Worm (Caenorhabditis elegans): ENCODE data around the gene ztf-31.
A peak's percentile ranks its signal among the peaks of the same experiment; 100 is the strongest.

ztf-31 gene

DNA sequence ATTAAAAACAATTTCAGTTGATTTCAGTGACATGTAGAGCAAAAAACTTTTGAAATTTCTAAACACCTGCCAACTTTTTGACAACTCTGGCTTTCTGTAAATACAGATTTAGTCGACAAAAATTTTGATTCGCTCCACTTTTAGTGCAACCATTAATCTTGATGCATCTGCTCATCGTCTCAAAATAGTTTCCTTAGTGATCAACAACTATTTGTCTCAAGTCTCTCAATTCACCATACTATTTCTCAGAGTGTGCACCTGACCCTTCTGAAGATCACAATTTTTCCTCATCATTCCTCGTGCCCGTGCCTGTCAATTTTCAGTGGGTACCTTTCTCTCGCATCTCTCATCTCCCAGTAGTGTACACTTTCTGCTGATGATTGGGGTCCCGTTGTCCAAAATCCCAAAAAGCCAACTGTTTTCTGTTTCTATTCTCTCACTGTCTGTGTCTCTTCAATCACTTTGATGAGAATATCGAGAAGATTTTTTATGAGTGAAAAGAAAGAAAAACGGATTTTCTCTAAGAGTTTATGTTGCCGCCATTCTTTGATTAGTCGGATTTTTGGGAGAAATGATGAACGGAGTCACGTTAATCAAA lies 24.1 kb upstream of the ztf-31 start:
- TF ChIP-seq nhr-71 (tag; optimal IDR thresholded peaks at IDR 0.05) (peak; percentile 94), egl-13 (tag; optimal IDR thresholded peaks at IDR 0.05) (no peak), dsc-1 (tag; optimal IDR thresholded peaks at IDR 0.05) (peak; percentile 43), nhr-20 (tag; optimal IDR thresholded peaks at IDR 0.05) (peak; percentile 77), lin-15B (tag; optimal IDR thresholded peaks at IDR 0.05) (no peak), unc-98 (GFP tag; IDR thresholded peaks at IDR 0.05) (peak; percentile 67), rnt-1 (tag; optimal IDR thresholded peaks at IDR 0.05) (peak; percentile 88), snpc-4 (tag; optimal IDR thresholded peaks at IDR 0.05) (no peak), zip-4 (GFP tag; optimal IDR thresholded peaks at IDR 0.05) (no peak), ceh-90 (tag; optimal IDR thresholded peaks at IDR 0.05) (no peak), ceh-82 (tag; optimal IDR thresholded peaks at IDR 0.05) (no peak), F16B12.6 (tag; optimal IDR thresholded peaks at IDR 0.05) (no peak), efl-3 (GFP tag; optimal IDR thresholded peaks at IDR 0.05) (no peak), nhr-76 (tag; optimal IDR thresholded peaks at IDR 0.05) (no peak), skn-1 (tag; optimal IDR thresholded peaks at IDR 0.05) (no peak), nhr-11 (tag; optimal IDR thresholded peaks at IDR 0.05) (peak; percentile 65), lin-13 (GFP tag; optimal IDR thresholded peaks at IDR 0.05) (peak; percentile 40), jun-1 (tag; optimal IDR thresholded peaks at IDR 0.05) (no peak), lin-35 (GFP tag; optimal IDR thresholded peaks at IDR 0.05) (peak in 1 of 2 experiments; percentile 6), nhr-85 (tag) (no peak), nhr-77 (tag; optimal IDR thresholded peaks at IDR 0.05) (no peak), hlh-4 (tag; optimal IDR thresholded peaks at IDR 0.05) (no peak), nhr-19 (GFP tag; conservative IDR thresholded peaks at IDR 0.05) (peak; percentile 79), unc-30 (tag; optimal IDR thresholded peaks at IDR 0.05) (no peak), ces-1 (GFP tag; optimal IDR thresholded peaks at IDR 0.05) (no peak), C34B4.2 (tag; optimal IDR thresholded peaks at IDR 0.05) (no peak), blmp-1 (tag; optimal IDR thresholded peaks at IDR 0.05) (peak; percentile 74), sox-4 (tag; optimal IDR thresholded peaks at IDR 0.05) (no peak), ztf-4 (tag; optimal IDR thresholded peaks at IDR 0.05) (peak; percentile 71), ama-1 (optimal IDR thresholded peaks at IDR 0.05) (no peak), ceh-8 (GFP tag; optimal IDR thresholded peaks at IDR 0.05) (no peak), ceh-88 (GFP tag; IDR thresholded peaks at IDR 0.05) (no peak), fkh-4 (tag; optimal IDR thresholded peaks at IDR 0.05; ENCODE audit: borderline replicate concordance) (no peak), mep-1 (tag; optimal IDR thresholded peaks at IDR 0.05) (peak; percentile 63), lin-39 (tag; optimal IDR thresholded peaks at IDR 0.05) (peak; percentile 63), mdl-1 (tag; optimal IDR thresholded peaks at IDR 0.05) (peak in 1 of 2 experiments; percentile 14), snu-23 (GFP tag; optimal IDR thresholded peaks at IDR 0.05) (peak; percentile 80), nhr-90 (tag; optimal IDR thresholded peaks at IDR 0.05; ENCODE audit: poor library complexity) (no peak), isw-1 (GFP tag; IDR thresholded peaks at IDR 0.05) (no peak), efl-1 (optimal IDR thresholded peaks at IDR 0.05) (peak; percentile 22 to 52), efl-1 (GFP tag; optimal IDR thresholded peaks at IDR 0.05 in 1 of 2) (peak; percentile 23 to 81), lin-14 (GFP tag; optimal IDR thresholded peaks at IDR 0.05) (peak; percentile 90), vab-15 (tag; optimal IDR thresholded peaks at IDR 0.05) (peak; percentile 25), lsy-2 (tag; optimal IDR thresholded peaks at IDR 0.05) (peak; percentile 76 to 80), swsn-7 (tag; optimal IDR thresholded peaks at IDR 0.05) (peak; percentile 53), xbp-1 (tag; optimal IDR thresholded peaks at IDR 0.05) (peak; percentile 34), fkh-8 (tag; optimal IDR thresholded peaks at IDR 0.05) (no peak), aha-1 (tag; optimal IDR thresholded peaks at IDR 0.05) (no peak), zag-1 (tag; optimal IDR thresholded peaks at IDR 0.05) (no peak), sup-37 (GFP tag; optimal IDR thresholded peaks at IDR 0.05) (peak; percentile 46), nhr-84 (tag; optimal IDR thresholded peaks at IDR 0.05) (no peak), ets-5 (GFP tag; IDR thresholded peaks at IDR 0.05) (no peak), C16A3.4 (tag; optimal IDR thresholded peaks at IDR 0.05) (peak; percentile 28), elt-3 (tag; optimal IDR thresholded peaks at IDR 0.05) (no peak)
